Worm (Caenorhabditis elegans): ENCODE results near the gene spat-3.

The spat-3 gene

DNA sequence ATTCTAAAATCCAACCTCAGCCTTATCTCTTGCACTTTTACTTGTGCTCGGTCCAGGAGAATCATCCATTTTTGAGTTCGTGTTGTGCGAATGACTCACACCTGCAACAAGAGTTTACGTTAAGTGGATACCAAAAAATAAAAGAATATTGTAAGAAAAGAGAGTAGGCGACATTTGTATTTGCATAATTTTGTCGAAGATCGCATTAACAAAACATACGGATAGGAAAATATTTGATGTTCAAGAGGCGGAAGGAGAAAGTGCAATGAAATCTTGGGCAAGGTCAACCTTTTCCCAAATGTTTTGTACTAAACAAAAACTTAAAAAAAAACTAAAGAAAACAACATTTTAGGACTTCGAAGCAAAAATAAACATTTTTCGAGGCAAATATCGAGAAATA lies at the start of gene spat-3:
TSS of gene spat-3 (minus strand) at position 101 of the 400 bp plus-strand sequence.
- no peak for TF ChIP-seq unc-62 (GFP tag; optimal IDR thresholded peaks at IDR 0.05)

- no peak for TF ChIP-seq unc-62 (GFP tag; optimal IDR thresholded peaks at IDR 0.05)
Observed at ce11 chrX:4654057-4654456, 48.3 kb upstream of the spat-3 start, which contains the start of gene ceh-1. Gene ceh-1 (minus strand): TSS chrX:4654157.

DNA sequence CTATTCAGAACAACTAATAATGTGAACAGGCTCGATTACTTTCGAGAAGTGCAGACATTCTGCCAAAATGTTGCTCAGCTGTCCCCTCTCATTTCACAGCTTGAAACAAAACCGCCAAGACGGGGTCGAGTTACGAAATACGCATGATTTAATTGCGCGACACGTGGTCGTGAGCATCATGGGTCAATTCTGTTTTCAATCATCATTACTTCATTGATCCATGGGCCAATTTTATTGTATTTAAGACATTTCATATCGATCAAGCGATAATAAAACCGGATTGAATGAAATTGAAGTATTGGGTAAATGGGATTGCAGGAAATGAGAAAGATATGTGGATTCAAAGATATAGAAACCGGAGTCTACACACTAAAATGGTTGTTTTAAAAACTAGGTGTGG lies 47.2 kb upstream of the spat-3 start:
- no peak for TF ChIP-seq unc-62 (GFP tag; optimal IDR thresholded peaks at IDR 0.05)

DNA sequence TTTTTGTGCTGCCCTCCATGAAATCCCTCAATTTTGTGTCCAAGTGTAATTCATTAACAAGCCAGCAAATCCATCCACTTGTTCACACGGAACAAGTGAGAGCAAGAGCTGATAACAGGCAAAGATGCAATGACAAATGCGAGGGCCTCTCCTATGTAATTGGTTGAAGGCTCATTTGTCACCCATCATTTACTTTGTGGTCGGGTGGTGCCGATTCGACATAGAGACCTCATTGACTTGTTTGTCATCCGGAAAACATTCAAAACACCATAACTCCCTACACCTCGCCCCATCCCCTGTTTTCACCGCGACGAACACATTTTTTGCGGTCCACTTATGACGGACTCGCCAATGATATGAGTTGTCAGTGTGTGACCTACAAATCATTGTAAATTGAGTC lies 45.7 kb upstream of the spat-3 start:
- no peak for TF ChIP-seq unc-62 (GFP tag; optimal IDR thresholded peaks at IDR 0.05)

DNA sequence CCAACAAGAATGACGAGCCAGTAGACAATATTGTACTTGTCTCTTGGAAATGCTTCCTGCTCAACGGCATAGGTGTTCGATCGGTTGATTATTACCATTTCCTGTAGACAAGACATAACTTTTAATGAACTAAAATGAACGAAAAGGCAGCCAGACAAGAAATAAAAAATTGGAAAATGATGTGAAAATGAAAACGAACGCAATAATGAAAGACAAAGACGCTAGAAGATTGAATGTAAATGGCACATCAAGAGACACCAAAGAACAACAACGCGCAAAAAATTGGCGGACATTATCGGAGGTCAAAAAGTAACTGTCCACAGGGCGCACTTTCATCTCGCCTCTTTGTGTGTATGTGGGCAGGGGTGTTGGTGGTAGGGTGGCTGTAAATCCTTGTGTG lies 43.4 kb upstream of the spat-3 start, which contains the start of gene ent-5:
TSS of gene ent-5 (minus strand) at position 101 of the 400 bp plus-strand sequence.
- no peak for TF ChIP-seq unc-62 (GFP tag; optimal IDR thresholded peaks at IDR 0.05)

ce11 chrX:4647104-4647503 lies 41.4 kb upstream of the spat-3 start, which contains the start of gene C46C11.4:
Gene C46C11.4 (minus strand): TSS chrX:4647204.
- no peak for TF ChIP-seq unc-62 (GFP tag; optimal IDR thresholded peaks at IDR 0.05)

DNA sequence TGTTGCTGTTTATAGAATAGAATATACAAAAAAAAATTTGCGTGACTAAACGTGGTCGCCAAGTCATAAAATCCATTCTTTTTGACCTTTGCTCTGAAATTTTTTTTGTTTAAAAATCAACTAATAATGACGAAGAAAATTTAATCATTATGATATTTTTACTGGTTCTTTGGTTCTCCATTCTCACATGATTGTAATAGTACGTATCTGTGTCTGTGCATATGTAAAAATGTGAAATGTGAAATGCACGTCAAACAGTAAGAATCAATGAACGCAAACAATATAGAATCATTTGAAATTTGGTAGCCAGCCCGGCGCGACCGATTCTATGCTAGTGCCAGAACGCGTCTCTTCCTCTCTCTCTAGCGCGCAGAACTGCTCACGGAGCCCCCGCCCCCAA lies 31.1 kb upstream of the spat-3 start, which contains the start of gene hosl-1:
TSS of gene hosl-1 (plus strand) at position 301 of the 400 bp plus-strand sequence.
- no peak for TF ChIP-seq unc-62 (GFP tag; optimal IDR thresholded peaks at IDR 0.05)

- TF ChIP-seq unc-62 (GFP tag; optimal IDR thresholded peaks at IDR 0.05): no peak
Observed at ce11 chrX:4636143-4636542, 30.4 kb upstream of the spat-3 start.

- no peak for TF ChIP-seq unc-62 (GFP tag; optimal IDR thresholded peaks at IDR 0.05)
Observed at ce11 chrX:4635643-4636042, 29.9 kb upstream of the spat-3 start.

ce11 chrX:4632088-4632487 lies 26.4 kb upstream of the spat-3 start, which contains the start of gene slcr-46.1:
Gene slcr-46.1 (plus strand): TSS chrX:4632361.
- TF ChIP-seq unc-62 (GFP tag; optimal IDR thresholded peaks at IDR 0.05): no peak

DNA sequence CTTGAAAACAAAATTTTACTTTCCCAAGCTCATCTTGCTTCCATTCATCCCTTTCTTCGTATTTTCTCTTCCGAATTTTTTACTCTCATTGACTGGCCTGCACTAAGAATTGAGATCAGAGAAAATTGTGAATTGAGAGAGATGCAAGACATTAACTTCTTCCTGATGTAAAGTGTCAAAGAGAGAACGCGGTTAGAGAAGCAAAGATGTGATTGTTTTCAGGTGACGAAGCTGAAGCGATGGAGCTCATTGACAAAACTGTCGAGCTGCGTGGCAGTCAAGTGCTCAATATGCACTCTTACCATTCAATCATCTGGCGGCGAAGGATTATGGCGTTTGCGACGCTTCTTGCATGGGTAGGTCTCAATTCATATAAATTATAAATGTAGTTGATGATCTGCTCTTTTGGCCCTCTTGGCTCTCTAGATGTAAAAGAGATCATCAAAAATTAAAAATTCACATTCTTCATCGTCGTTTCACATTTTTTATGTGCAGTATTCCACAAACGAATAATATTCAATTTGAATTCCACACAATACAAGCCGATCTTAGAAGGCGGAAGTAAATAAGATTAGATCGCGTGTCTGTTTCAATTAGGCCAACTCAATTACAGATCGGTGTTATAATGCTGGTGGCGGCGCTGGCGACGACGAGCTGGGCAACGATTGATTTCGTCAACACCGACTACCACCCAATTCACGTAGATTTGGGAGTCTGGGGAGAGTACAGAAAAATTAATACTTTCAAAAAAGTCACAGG lies 23.3 kb upstream of the spat-3 start:
- TF ChIP-seq unc-62 (GFP tag; optimal IDR thresholded peaks at IDR 0.05): no peak

- no peak for TF ChIP-seq unc-62 (GFP tag; optimal IDR thresholded peaks at IDR 0.05)
Observed at ce11 chrX:4628350-4628749, 22.6 kb upstream of the spat-3 start.

- no peak for TF ChIP-seq unc-62 (GFP tag; optimal IDR thresholded peaks at IDR 0.05)
Observed at ce11 chrX:4626891-4627290, 21.2 kb upstream of the spat-3 start.

DNA sequence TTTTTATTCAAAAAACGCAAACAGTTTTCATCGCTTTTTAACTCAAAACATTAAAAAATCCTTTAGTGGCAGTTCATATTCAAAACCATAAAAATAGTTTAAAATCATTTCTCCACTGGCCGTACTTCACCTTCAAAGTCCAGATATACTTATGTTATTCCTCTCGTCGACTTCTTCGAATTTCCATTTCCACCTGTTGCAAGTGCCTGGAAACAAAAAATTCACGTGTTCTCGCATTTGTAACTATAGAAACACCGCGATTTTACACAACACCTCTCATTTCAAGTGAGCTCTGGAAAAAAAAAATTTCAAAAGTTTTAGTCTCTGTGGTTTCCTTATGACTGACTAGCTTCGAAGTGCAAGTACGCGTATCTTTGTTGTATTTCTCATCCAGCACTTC lies 19.4 kb upstream of the spat-3 start:
- TF ChIP-seq unc-62 (GFP tag; optimal IDR thresholded peaks at IDR 0.05): no peak

DNA sequence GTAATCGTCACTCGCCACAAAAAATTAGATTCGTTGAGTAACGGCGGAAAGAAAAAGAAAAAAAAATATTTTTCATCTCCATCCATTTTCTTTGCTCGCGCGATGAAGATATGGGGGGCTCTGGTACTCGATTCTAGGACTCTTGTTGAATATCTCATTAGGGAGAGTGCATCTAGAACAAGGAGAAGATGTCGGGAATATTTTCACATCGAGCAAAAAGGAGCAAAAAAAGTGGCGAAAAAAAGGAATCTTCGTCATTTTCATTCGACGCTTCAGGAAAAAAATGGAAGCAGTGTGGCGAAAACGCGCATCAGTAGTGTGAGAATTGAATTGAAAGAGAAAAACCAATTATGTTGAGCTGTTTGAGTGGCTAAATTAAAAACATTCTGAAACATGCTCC lies 18.0 kb upstream of the spat-3 start:
- TF ChIP-seq unc-62 (GFP tag; optimal IDR thresholded peaks at IDR 0.05): no peak

DNA sequence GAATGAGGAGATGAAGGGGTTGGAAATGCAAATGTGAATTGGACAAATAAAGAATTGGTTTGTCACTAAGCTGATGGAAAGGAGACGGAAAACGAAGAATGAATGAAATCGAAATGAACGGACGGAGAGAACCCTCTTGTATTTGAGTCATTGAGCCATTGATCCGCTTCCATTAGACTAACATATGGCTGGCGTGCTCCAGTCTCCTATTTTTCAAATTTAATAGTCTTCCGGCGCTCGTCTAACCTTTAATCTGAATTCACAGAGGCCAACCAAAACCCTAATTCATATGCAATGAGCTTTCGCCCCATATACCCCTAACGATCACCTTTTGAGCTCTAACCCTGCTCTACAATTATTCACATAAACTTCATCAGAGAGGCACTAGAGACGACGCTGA lies 16.3 kb upstream of the spat-3 start, which contains the start of gene C46C11.3:
TSS of gene C46C11.3 (plus strand) at position 301 of the 400 bp plus-strand sequence.
- no peak for TF ChIP-seq unc-62 (GFP tag; optimal IDR thresholded peaks at IDR 0.05)

DNA sequence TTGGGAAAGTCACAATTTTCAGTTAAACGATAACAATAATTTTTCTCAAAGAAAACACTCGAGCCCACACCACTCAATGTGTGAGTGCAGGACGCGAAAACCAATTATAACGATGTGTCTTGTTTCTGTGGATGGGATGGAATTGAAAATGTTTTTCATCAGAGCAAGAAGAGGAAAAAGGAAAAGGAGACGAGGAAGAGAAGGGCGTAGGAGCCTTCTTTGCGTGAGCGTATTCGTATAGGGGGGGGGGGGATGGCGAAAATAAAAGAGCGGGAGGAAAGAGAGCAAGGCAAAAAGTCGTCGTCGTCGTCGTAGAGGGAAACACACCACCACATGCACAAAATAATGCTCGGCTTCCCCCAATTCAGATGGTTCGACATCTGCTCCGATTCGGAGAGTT lies 14.3 kb upstream of the spat-3 start:
- TF ChIP-seq unc-62 (GFP tag; optimal IDR thresholded peaks at IDR 0.05): no peak
